Fruit fly (Drosophila melanogaster) S2 (cell line): ENCODE data around the gene CG9173.

Source experiments
- CG8478 ChIP-seq: fragments of >200 bp; optimal IDR thresholded peaks from 2 replicates; lab custom pipeline; 2018
- CTCF ChIP-seq, 2 experiments: fragments of >200 bp; optimal IDR thresholded peaks; 2 replicates each; lab custom pipeline; 2018

DNA sequence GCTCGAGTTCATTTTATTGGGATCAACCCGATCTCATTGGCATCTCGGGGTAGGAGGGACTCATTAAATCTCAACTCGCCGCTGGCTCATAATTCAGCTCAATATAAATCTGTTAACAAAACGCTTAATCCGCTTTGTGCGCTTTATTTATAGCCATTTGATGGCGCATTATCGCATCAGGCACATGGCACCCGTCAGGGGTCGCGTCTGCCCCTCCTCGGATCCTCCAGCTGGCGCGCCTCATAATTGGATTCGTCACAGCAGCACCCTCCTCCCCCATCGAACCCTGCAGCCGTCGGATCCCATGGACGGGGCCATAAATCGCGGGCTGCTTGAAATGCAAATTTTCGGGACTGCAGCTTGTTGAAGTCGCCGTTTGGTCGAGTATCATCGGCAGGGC, 32.9 kb downstream of the CG9173 start:
- TF ChIP-seq CG8478 (lab: Kevin White, UChicago): no peak
- TF ChIP-seq CTCF (optimal IDR thresholded peaks at IDR 0.05; lab: Kevin White, UChicago): no peak
